Worm (Caenorhabditis elegans): ENCODE data around the gene mdt-28.

DNA sequence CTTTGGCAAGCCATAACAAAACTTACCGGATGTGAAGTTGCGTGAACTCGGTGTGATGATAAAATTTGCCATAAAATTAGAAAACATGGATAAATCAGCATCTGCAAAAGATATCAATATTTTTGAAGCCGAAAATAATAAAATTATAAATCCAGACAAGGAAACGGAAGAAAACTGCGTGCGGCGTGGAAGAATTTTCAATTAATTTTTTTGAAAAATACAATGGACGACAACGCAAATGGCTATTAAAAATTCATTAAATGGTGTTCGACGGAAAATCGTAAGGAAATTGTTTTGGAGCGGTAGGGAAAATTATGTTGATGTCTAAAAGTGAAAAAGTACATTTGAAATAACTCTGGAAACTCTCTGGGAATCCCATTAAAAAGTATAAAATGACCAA is 16.2 kb downstream of the mdt-28 start, which contains the start of gene acr-18:
- TF ChIP-seq dao-5 (tag; optimal IDR thresholded peaks at IDR 0.05) (no peak), him-1 (tag; optimal IDR thresholded peaks at IDR 0.05) (no peak), W03F9.2 (tag; optimal IDR thresholded peaks at IDR 0.05) (no peak)
